Worm (Caenorhabditis elegans): ENCODE measurements around the gene F19B10.2.

Gene F19B10.2

DNA sequence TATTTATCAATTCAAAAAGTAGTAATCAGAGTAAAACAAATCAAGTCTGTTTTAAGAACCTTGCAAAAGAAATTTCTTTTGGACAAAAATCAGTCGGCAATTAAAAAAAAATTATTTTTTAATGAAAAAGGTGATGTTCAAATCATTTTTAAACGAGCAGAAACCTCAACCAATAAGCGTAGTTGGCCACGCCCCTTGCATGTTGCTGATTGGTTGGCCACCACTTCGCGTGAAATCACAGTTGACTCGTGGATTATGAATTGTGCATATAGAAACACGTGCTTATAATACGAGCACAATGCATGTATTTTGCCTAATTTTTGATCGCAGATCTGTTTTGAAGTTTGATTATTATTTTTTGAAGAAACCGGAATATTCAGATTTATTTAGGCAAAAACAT, 10.1 kb upstream of the F19B10.2 start:
- TF ChIP-seq dmd-9 (GFP tag; IDR thresholded peaks at IDR 0.05) (no peak), nhr-28 (tag; optimal IDR thresholded peaks at IDR 0.05) (no peak), mdl-1 (tag; optimal IDR thresholded peaks at IDR 0.05) (no peak), zfp-3 (GFP tag; conservative IDR thresholded peaks at IDR 0.05) (no peak), saeg-2 (GFP tag; IDR thresholded peaks at IDR 0.05) (no peak), mes-2 (tag; optimal IDR thresholded peaks at IDR 0.05; ENCODE audit: poor library complexity, severe bottlenecking) (no peak), dve-1 (tag; optimal IDR thresholded peaks at IDR 0.05; ENCODE audit: insufficient read depth) (no peak), hmg-1.1 (GFP tag; IDR thresholded peaks at IDR 0.05) (no peak), set-16 (GFP tag; IDR thresholded peaks at IDR 0.05) (no peak), egl-43 (GFP tag; IDR thresholded peaks at IDR 0.05) (no peak), lin-38 (GFP tag; IDR thresholded peaks at IDR 0.05) (no peak), jun-1 (tag; optimal IDR thresholded peaks at IDR 0.05) (no peak), mep-1 (tag; optimal IDR thresholded peaks at IDR 0.05) (no peak), nhr-102 (tag; optimal IDR thresholded peaks at IDR 0.05) (no peak)

DNA sequence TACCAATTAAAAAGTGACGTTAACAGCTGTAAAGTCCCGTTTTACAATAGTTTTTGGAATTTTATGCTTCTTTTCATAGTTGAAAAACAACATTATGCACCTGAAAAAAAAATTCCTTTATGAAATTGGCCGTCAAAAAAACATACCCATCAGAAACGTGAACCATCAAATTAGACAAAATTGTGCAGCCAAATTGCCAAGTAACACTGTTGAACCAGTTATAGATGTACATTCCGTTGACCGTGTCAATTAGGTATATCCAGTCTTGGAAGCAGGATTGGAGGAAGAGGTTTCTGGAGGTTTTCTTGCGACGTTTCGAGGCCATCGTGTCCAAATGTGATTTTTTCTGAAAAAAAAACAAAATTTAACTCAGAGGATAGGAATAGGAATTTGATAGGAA, 6.0 kb upstream of the F19B10.2 start, which contains the start of gene srx-97:
Gene srx-97 (minus strand): TSS at position 101 of the 400 bp plus-strand sequence.
- TF ChIP-seq madf-5 (GFP tag; IDR thresholded peaks at IDR 0.05) (0 out of 4 replicates have a peak, but pooled peaks of 1 of the 2 experiments have one; percentile 7), dmd-8 (GFP tag; IDR thresholded peaks at IDR 0.05) (no peak)

DNA sequence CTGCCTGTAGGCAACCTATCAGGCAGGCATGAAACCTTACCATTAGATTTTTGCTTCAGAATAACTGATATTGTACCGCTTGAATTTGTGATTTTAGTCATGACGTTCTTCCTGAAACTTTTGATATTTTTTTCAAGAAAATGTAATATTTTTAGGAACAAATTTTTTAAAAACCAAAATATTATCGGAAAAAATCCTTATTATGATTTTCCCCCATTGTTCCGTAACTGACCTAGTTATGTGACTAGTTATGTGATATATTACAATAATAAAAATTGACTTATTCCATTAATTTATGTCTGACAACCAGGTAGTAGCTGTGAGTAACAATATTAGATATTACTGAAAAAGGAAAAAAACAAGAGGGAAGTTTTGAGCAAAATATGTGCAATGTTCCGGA, 4.3 kb upstream of the F19B10.2 start, which contains the start of gene srx-98:
Gene srx-98 (minus strand): TSS at position 101 of the 400 bp plus-strand sequence.
- TF ChIP-seq R02D3.7 (tag; optimal IDR thresholded peaks at IDR 0.05) (no peak), unc-62 (GFP tag; optimal IDR thresholded peaks at IDR 0.05 in 1 of 2) (no peak), unc-62 (tag; optimal IDR thresholded peaks at IDR 0.05) (no peak), lsy-2 (tag; optimal IDR thresholded peaks at IDR 0.05) (no peak), madf-5 (GFP tag; IDR thresholded peaks at IDR 0.05) (no peak), arid-1 (GFP tag; conservative IDR thresholded peaks at IDR 0.05) (no peak), F10B5.3 (tag; optimal IDR thresholded peaks at IDR 0.05) (no peak), saeg-2 (GFP tag; IDR thresholded peaks at IDR 0.05) (no peak), duxl-1 (tag; optimal IDR thresholded peaks at IDR 0.05; ENCODE audit: poor library complexity) (no peak), dmd-8 (GFP tag; IDR thresholded peaks at IDR 0.05) (no peak), mxl-3 (GFP tag; optimal IDR thresholded peaks at IDR 0.05) (no peak), php-3 (GFP tag; IDR thresholded peaks at IDR 0.05) (no peak), aly-2 (tag; optimal IDR thresholded peaks at IDR 0.05) (no peak), nhr-28 (tag; optimal IDR thresholded peaks at IDR 0.05) (no peak), nhr-6 (tag; optimal IDR thresholded peaks at IDR 0.05) (no peak), nhr-237 (tag; optimal IDR thresholded peaks at IDR 0.05) (no peak), nhr-77 (tag; optimal IDR thresholded peaks at IDR 0.05) (no peak), cey-2 (tag; optimal IDR thresholded peaks at IDR 0.05; ENCODE audit: borderline replicate concordance, insufficient read depth) (no peak), zip-2 (tag; optimal IDR thresholded peaks at IDR 0.05) (no peak)

DNA sequence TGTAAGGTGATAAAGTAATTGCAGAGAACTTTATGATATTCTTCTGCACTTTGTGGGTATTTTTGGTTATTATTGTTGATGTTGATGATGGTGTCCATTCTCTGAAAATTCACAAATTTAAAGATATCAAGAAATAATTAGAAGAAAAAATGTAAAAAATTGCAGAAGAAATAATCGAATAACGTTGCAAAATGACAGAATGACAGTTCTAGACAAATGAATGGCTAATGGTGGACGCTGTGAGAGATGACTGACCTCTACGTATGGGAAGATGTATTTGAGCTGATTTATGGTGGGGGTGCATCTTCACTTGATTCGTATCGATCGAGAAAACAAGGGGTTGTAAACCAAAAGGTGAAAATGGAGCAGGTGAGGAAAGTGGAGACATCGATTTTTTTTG, 1.8 kb upstream of the F19B10.2 start, which contains the start of gene sea-1:
Gene sea-1 (minus strand): TSS at position 101 of the 400 bp plus-strand sequence.
- TF ChIP-seq Y75B8A.6 (GFP tag; IDR thresholded peaks at IDR 0.05) (no peak), daf-16 (GFP tag; optimal IDR thresholded peaks at IDR 0.05) (no peak), daf-16 (tag; optimal IDR thresholded peaks at IDR 0.05) (no peak), sdz-12 (GFP tag; optimal IDR thresholded peaks at IDR 0.05) (no peak), arid-1 (GFP tag; conservative IDR thresholded peaks at IDR 0.05) (no peak), zip-11 (GFP tag; IDR thresholded peaks at IDR 0.05) (no peak)

All from whole organism, L4 larva.